Fruit fly (Drosophila melanogaster) whole organism, embryonic: ENCODE results near the gene regucalcin.

ENCODE experiments used
- Awh ChIP-seq: fragments of 200-800 bp; sonication (Bioruptor generic); IDR thresholded peaks from 2 replicates; pipeline ENCODE4, ENCODE4 v1.3.6; 2022; ENCODE audit warnings: missing biosample characterization, missing genetic modification characterization
- B-H1 ChIP-seq: fragments of 200-800 bp; sonication (Bioruptor generic); IDR thresholded peaks from 3 replicates; pipeline ENCODE4 v1.3.6; 2022; ENCODE audit warnings: missing biosample characterization, missing genetic modification characterization
- C15 ChIP-seq: fragments of 200-800 bp; sonication (Bioruptor generic); IDR thresholded peaks from 3 replicates; pipeline ENCODE4 v1.3.6; 2022; ENCODE audit warnings: missing biosample characterization, missing genetic modification characterization
- CG10209 ChIP-seq: fragments of 200-800 bp; sonication (Bioruptor generic); optimal IDR thresholded peaks from 3 replicates; lab custom pipeline; 2017; ENCODE audit warnings: missing biosample characterization, mild to moderate bottlenecking, missing genetic modification characterization, missing genetic modification reagents
- CG1024 ChIP-seq: fragments of 200-800 bp; sonication (Bioruptor generic); IDR thresholded peaks from 2 replicates; pipeline ENCODE4 v1.3.6; 2022; ENCODE audit warnings: missing biosample characterization, missing genetic modification characterization
- CG10321 ChIP-seq: fragments of 200-800 bp; sonication (Bioruptor generic); IDR thresholded peaks from 2 replicates; pipeline ENCODE4 v1.3.6; 2022; ENCODE audit warnings: missing biosample characterization, missing genetic modification characterization
- CG10431 ChIP-seq: fragments of 200-800 bp; sonication (Bioruptor generic); optimal IDR thresholded peaks from 3 replicates; lab custom pipeline; 2018; ENCODE audit warnings: missing biosample characterization, mild to moderate bottlenecking, missing genetic modification characterization
- CG12391 ChIP-seq: fragments of 200-800 bp; sonication (Bioruptor generic); optimal IDR thresholded peaks from 3 replicates; lab custom pipeline; 2018; ENCODE audit warnings: missing biosample characterization, mild to moderate bottlenecking, missing genetic modification characterization, moderate library complexity
- CG12659 ChIP-seq: fragments of 200-800 bp; sonication (Bioruptor generic); optimal IDR thresholded peaks from 3 replicates; lab custom pipeline; 2017; ENCODE audit warnings: mild to moderate bottlenecking, missing biosample characterization, missing genetic modification reagents, missing genetic modification characterization
- CG13123 ChIP-seq: fragments of 200-800 bp; sonication (Bioruptor generic); optimal IDR thresholded peaks from 2 replicates; lab custom pipeline; 2016; ENCODE audit warnings: missing biosample characterization, missing genetic modification characterization
- CG15269 ChIP-seq: fragments of 200-800 bp; sonication (Bioruptor generic); optimal IDR thresholded peaks from 2 replicates; lab custom pipeline; 2018; ENCODE audit warnings: missing biosample characterization, mild to moderate bottlenecking, missing genetic modification characterization, moderate library complexity
- CG16863 ChIP-seq: fragments of 200-800 bp; sonication (Bioruptor generic); optimal IDR thresholded peaks from 3 replicates; lab custom pipeline; 2016; ENCODE audit warnings: missing biosample characterization, missing genetic modification characterization
- CG17359 ChIP-seq: fragments of 200-800 bp; sonication (Bioruptor generic); optimal IDR thresholded peaks from 3 replicates; lab custom pipeline; 2018; ENCODE audit warnings: missing biosample characterization, mild to moderate bottlenecking, missing genetic modification characterization, moderate library complexity
- CG17361 ChIP-seq: fragments of 200-800 bp; sonication (Bioruptor generic); IDR thresholded peaks from 3 replicates; pipeline ENCODE4 v1.3.6; 2022; ENCODE audit warnings: missing biosample characterization, missing genetic modification characterization
- CG17385 ChIP-seq: fragments of 200-800 bp; sonication (Bioruptor generic); optimal IDR thresholded peaks from 3 replicates; lab custom pipeline; 2018; ENCODE audit warnings: missing biosample characterization, mild to moderate bottlenecking, missing genetic modification characterization
- CG17912 ChIP-seq: fragments of 200-800 bp; sonication (Bioruptor generic); optimal IDR thresholded peaks from 2 replicates; lab custom pipeline; 2018; ENCODE audit warnings: missing biosample characterization, mild to moderate bottlenecking, missing genetic modification characterization
- CG2875 ChIP-seq: fragments of 200-800 bp; sonication (Bioruptor generic); optimal IDR thresholded peaks from 2 replicates; lab custom pipeline; 2017; ENCODE audit warnings: missing biosample characterization, mild to moderate bottlenecking, missing genetic modification characterization, missing genetic modification reagents
- CG4617 ChIP-seq: fragments of 200-800 bp; sonication (Bioruptor generic); optimal IDR thresholded peaks from 3 replicates; lab custom pipeline; 2016; ENCODE audit warnings: missing biosample characterization, missing genetic modification characterization, borderline replicate concordance
- CG4820 ChIP-seq: fragments of 200-800 bp; sonication (Bioruptor generic); optimal IDR thresholded peaks from 3 replicates; lab custom pipeline; 2016; ENCODE audit warnings: missing biosample characterization, missing genetic modification characterization
- CG5180 ChIP-seq: fragments of 200-800 bp; sonication (Bioruptor generic); optimal IDR thresholded peaks from 3 replicates; lab custom pipeline; 2017; ENCODE audit warnings: missing biosample characterization, missing genetic modification characterization, mild to moderate bottlenecking, moderate library complexity, missing genetic modification reagents
- CG7839 ChIP-seq: fragments of 200-800 bp; sonication (Bioruptor generic); optimal IDR thresholded peaks from 3 replicates; lab custom pipeline; 2018; ENCODE audit warnings: missing biosample characterization, mild to moderate bottlenecking, missing genetic modification characterization, moderate library complexity
- CG9437 ChIP-seq: fragments of 200-800 bp; sonication (Bioruptor generic); optimal IDR thresholded peaks from 2 replicates; lab custom pipeline; 2018; ENCODE audit warnings: missing biosample characterization, mild to moderate bottlenecking, missing genetic modification characterization
- CG9727 ChIP-seq: fragments of 200-800 bp; sonication (Bioruptor generic); optimal IDR thresholded peaks from 3 replicates; lab custom pipeline; 2017; ENCODE audit warnings: missing biosample characterization, mild to moderate bottlenecking, missing genetic modification characterization
- Drgx ChIP-seq: fragments of 200-800 bp; sonication (Bioruptor generic); IDR thresholded peaks from 2 replicates; pipeline ENCODE4 v1.3.6; 2022; ENCODE audit warnings: missing biosample characterization, missing genetic modification characterization
- Hmx ChIP-seq: fragments of 200-800 bp; sonication (Bioruptor generic); optimal IDR thresholded peaks from 2 replicates; lab custom pipeline; 2016; ENCODE audit warnings: missing biosample characterization, missing genetic modification characterization
- Hsf ChIP-seq: fragments of 200-800 bp; sonication (Bioruptor generic); optimal IDR thresholded peaks from 3 replicates; lab custom pipeline; 2016; ENCODE audit warnings: missing biosample characterization, missing genetic modification characterization
- Lim3 ChIP-seq: fragments of 200-800 bp; sonication (Bioruptor generic); IDR thresholded peaks from 2 replicates; pipeline ENCODE4 v1.3.6; 2022; ENCODE audit warnings: missing biosample characterization, missing genetic modification characterization
- MTF-1 ChIP-seq: fragments of 200-800 bp; sonication (Bioruptor generic); optimal IDR thresholded peaks from 2 replicates; lab custom pipeline; 2018; ENCODE audit warnings: missing biosample characterization, mild to moderate bottlenecking, missing genetic modification characterization, borderline replicate concordance
- Pdp1 ChIP-seq, 2 experiments: fragments of 200-800 bp; sonication (Bioruptor generic); optimal IDR thresholded peaks; 3 replicates each; lab custom pipeline; 2016; ENCODE audit warnings: missing biosample characterization in 2 of 2, missing genetic modification characterization in 2 of 2, mild to moderate bottlenecking in 1 of 2, moderate library complexity in 1 of 2
- Rx ChIP-seq: fragments of 200-800 bp; sonication (Bioruptor generic); IDR thresholded peaks from 2 replicates; pipeline ENCODE4 v1.3.6; 2022; ENCODE audit warnings: missing biosample characterization, missing genetic modification characterization
- Xbp1 ChIP-seq: fragments of 200-800 bp; sonication (Bioruptor generic); optimal IDR thresholded peaks from 3 replicates; lab custom pipeline; 2016; ENCODE audit warnings: missing biosample characterization, mild to moderate bottlenecking, missing genetic modification characterization
- ab ChIP-seq: fragments of 200-800 bp; sonication (Bioruptor generic); optimal IDR thresholded peaks from 2 replicates; lab custom pipeline; 2016; ENCODE audit warnings: missing biosample characterization, missing genetic modification characterization
- bab2 ChIP-seq: fragments of 200-800 bp; sonication (Bioruptor generic); optimal IDR thresholded peaks from 2 replicates; lab custom pipeline; 2016; ENCODE audit warnings: missing biosample characterization, missing genetic modification characterization
- crc ChIP-seq: fragments of 200-800 bp; sonication (Bioruptor generic); optimal IDR thresholded peaks from 2 replicates; lab custom pipeline; 2016; ENCODE audit warnings: missing biosample characterization, missing genetic modification characterization
- eve ChIP-seq, 2 experiments: fragments of >200 bp; optimal IDR thresholded peaks; 2 replicates each; lab custom pipeline; 2017; ENCODE audit warnings: missing biosample characterization in 2 of 2, missing genetic modification characterization in 2 of 2
- fd64A ChIP-seq: fragments of 200-800 bp; sonication (Bioruptor generic); optimal IDR thresholded peaks from 3 replicates; lab custom pipeline; 2018; ENCODE audit warnings: missing biosample characterization, mild to moderate bottlenecking, missing genetic modification characterization
- grn ChIP-seq: fragments of 200-800 bp; sonication (Bioruptor generic); optimal IDR thresholded peaks from 3 replicates; lab custom pipeline; 2017; ENCODE audit warnings: missing biosample characterization, missing genetic modification characterization
- jigr1 ChIP-seq: fragments of 200-800 bp; sonication (Bioruptor generic); IDR thresholded peaks from 3 replicates; pipeline ENCODE4 v1.3.6; 2022; ENCODE audit warnings: missing biosample characterization, missing genetic modification characterization
- jumu ChIP-seq: fragments of 200-800 bp; sonication (Bioruptor generic); optimal IDR thresholded peaks from 3 replicates; lab custom pipeline; 2016; ENCODE audit warnings: missing biosample characterization, missing genetic modification characterization
- lilli ChIP-seq: fragments of 200-800 bp; sonication (Bioruptor generic); optimal IDR thresholded peaks from 3 replicates; lab custom pipeline; 2016; ENCODE audit warnings: missing biosample characterization, missing genetic modification characterization
- lola ChIP-seq, 3 experiments: fragments of >200 bp in 2 of 3; fragments of 200-800 bp in 1 of 3; sonication (Bioruptor generic) in 1 of 3; optimal IDR thresholded peaks; 2 replicates each; lab custom pipeline; 2017 to 2019; ENCODE audit warnings: missing biosample characterization in 3 of 3, missing genetic modification characterization in 3 of 3, mild to moderate bottlenecking in 1 of 3, moderate library complexity in 1 of 3
- odd ChIP-seq: fragments of 200-800 bp; sonication (Bioruptor generic); optimal IDR thresholded peaks from 2 replicates; lab custom pipeline; 2017; ENCODE audit warnings: missing biosample characterization, mild to moderate bottlenecking, missing genetic modification characterization
- pzg ChIP-seq: fragments of 200-800 bp; sonication (Bioruptor generic); optimal IDR thresholded peaks from 3 replicates; lab custom pipeline; 2018; ENCODE audit warnings: missing biosample characterization, mild to moderate bottlenecking, missing genetic modification characterization, moderate library complexity
- slbo ChIP-seq: fragments of 200-800 bp; sonication (Bioruptor generic); IDR thresholded peaks from 2 replicates; pipeline ENCODE4 v1.3.6; 2022; ENCODE audit warnings: missing biosample characterization, missing genetic modification characterization
- sr ChIP-seq: fragments of 200-800 bp; sonication (Bioruptor generic); IDR thresholded peaks from 3 replicates; pipeline ENCODE4 v1.3.6; 2022; ENCODE audit warnings: missing biosample characterization, missing genetic modification characterization
- tgo ChIP-seq: fragments of 200-800 bp; sonication (Bioruptor generic); IDR thresholded peaks from 3 replicates; pipeline ENCODE4 v1.3.6; 2022; ENCODE audit warnings: missing biosample characterization, missing genetic modification characterization
- tin ChIP-seq: fragments of 200-800 bp; sonication (Bioruptor generic); optimal IDR thresholded peaks from 3 replicates; lab custom pipeline; 2016; ENCODE audit warnings: missing biosample characterization, missing genetic modification characterization
- tio ChIP-seq: fragments of 200-800 bp; sonication (Bioruptor generic); optimal IDR thresholded peaks from 2 replicates; lab custom pipeline; 2017; ENCODE audit warnings: missing biosample characterization, missing genetic modification characterization, inconsistent platforms
- trem ChIP-seq: fragments of 200-800 bp; optimal IDR thresholded peaks from 3 replicates; lab custom pipeline; 2019; ENCODE audit warnings: missing biosample characterization, mild to moderate bottlenecking, missing genetic modification characterization, moderate library complexity
- wdn ChIP-seq: fragments of 200-800 bp; sonication (Bioruptor generic); IDR thresholded peaks from 2 replicates; pipeline ENCODE4 v1.3.6; 2022; ENCODE audit warnings: missing biosample characterization, missing genetic modification characterization
- zen ChIP-seq: fragments of 200-800 bp; sonication (Bioruptor generic); optimal IDR thresholded peaks from 3 replicates; lab custom pipeline; 2018; ENCODE audit warnings: missing biosample characterization, mild to moderate bottlenecking, missing genetic modification characterization, moderate library complexity

The regucalcin gene

dm6 chrX:12004395-12004768 lies 7.8 kb upstream of the regucalcin start (continued):
- TF ChIP-seq B-H1 (GFP tag; lab: Robert Waterston, UW) (0 out of 3 replicates have a peak, but pooled peaks have one; percentile 8), Lim3 (GFP tag; lab: Robert Waterston, UW) (no peak), lilli (GFP tag; lab: Kevin White, UChicago) (no peak), CG12659 (peak; percentile 50), trem (tag; lab: Kevin White, UChicago) (no peak), CG13123 (GFP tag; lab: Kevin White, UChicago) (no peak), CG4617 (no peak), CG7839 (tag; lab: Kevin White, UChicago) (peak; percentile 41), pzg (GFP tag; lab: Kevin White, UChicago) (no peak), CG10209 (peak; percentile 36), slbo (no peak), CG2875 (GFP tag; lab: Kevin White, UChicago) (no peak), Xbp1 (GFP tag; lab: Kevin White, UChicago) (peak; percentile 15), CG15269 (tag; lab: Kevin White, UChicago) (peak; percentile 42), CG9727 (peak; percentile 25), fd64A (GFP tag; lab: Kevin White, UChicago) (no peak), ab (GFP tag; lab: Kevin White, UChicago) (no peak), zen (tag; lab: Kevin White, UChicago) (no peak), MTF-1 (no peak), Rx (GFP tag; lab: Robert Waterston, UW) (no peak), CG9437 (GFP tag; lab: Kevin White, UChicago) (peak; percentile 58), odd (GFP tag; lab: Kevin White, UChicago) (peak; percentile 44), jigr1 (GFP tag; lab: Robert Waterston, UW) (0 out of 3 replicates have a peak, but pooled peaks have one; percentile 3), sr (no peak), CG17359 (tag; lab: Kevin White, UChicago) (peak; percentile 10), CG4820 (GFP tag; lab: Kevin White, UChicago) (no peak), crc (no peak), CG17912 (no peak), CG10321 (GFP tag; lab: Robert Waterston, UW) (no peak), CG1024 (GFP tag; lab: Robert Waterston, UW) (no peak), CG16863 (GFP tag; lab: Kevin White, UChicago) (no peak), CG12391 (peak; percentile 9), eve (GFP tag; optimal IDR thresholded peaks at IDR 0.05; lab: Kevin White, UChicago) (no peak), Hmx (GFP tag; lab: Kevin White, UChicago) (no peak), CG17361 (GFP tag; lab: Robert Waterston, UW) (peak; percentile 79), C15 (GFP tag; lab: Robert Waterston, UW) (no peak), lola (GFP tag; optimal IDR thresholded peaks at IDR 0.05; lab: Kevin White, UChicago) (no peak), grn (GFP tag; lab: Kevin White, UChicago) (no peak), tin (no peak), tgo (GFP tag; lab: Robert Waterston, UW) (0 out of 3 replicates have a peak, but pooled peaks have one; percentile 6), wdn (GFP tag; lab: Robert Waterston, UW) (no peak), Hsf (GFP tag; lab: Kevin White, UChicago) (no peak), bab2 (GFP tag; lab: Kevin White, UChicago) (no peak), CG5180 (GFP tag; lab: Kevin White, UChicago) (no peak), CG17385 (GFP tag; lab: Kevin White, UChicago) (peak; percentile 50), jumu (GFP tag; lab: Kevin White, UChicago) (no peak), Awh (GFP tag; lab: Robert Waterston, UW) (no peak), Drgx (GFP tag; lab: Robert Waterston, UW) (0 out of 2 replicates have a peak, but pooled peaks have one; percentile 8), tio (GFP tag; lab: Kevin White, UChicago) (peak; percentile 17), CG10431 (GFP tag; lab: Kevin White, UChicago) (no peak), Pdp1 (GFP tag; optimal IDR thresholded peaks at IDR 0.05; lab: Kevin White, UChicago) (no peak)
